Fruit fly (Drosophila melanogaster): Measurements from ENCODE around the gene CG4318.

The CG4318 gene

dm6 chrX:13128750-13129152 lies 26.0 kb downstream of the CG4318 start, which contains the start of the genes CG32638, CG15717 and MFS10 (continued):
- TF ChIP-seq Kr (GFP tag; optimal IDR thresholded peaks at IDR 0.05) (no peak), zen (tag; optimal IDR thresholded peaks at IDR 0.05) (peak; percentile 32), danr (GFP tag; IDR thresholded peaks at IDR 0.05) (no peak), zf30C (GFP tag; optimal IDR thresholded peaks at IDR 0.05) (no peak), Usf (GFP tag; optimal IDR thresholded peaks at IDR 0.05) (no peak), CG12104 (GFP tag; optimal IDR thresholded peaks at IDR 0.05) (no peak), crp (GFP tag; optimal IDR thresholded peaks at IDR 0.05) (peak in 1 of 2 experiments; percentile 76), Rfx (GFP tag; IDR thresholded peaks at IDR 0.05) (peak; percentile 40; the same call in 1 of the 2 replicates), HLHmδ (GFP tag; optimal IDR thresholded peaks at IDR 0.05) (no peak), eve (GFP tag; optimal IDR thresholded peaks at IDR 0.05) (no peak), CG12155 (GFP tag; optimal IDR thresholded peaks at IDR 0.05) (peak; percentile 13), CG33213 (GFP tag; optimal IDR thresholded peaks at IDR 0.05) (peak; percentile 60), Elba2 (GFP tag; optimal IDR thresholded peaks at IDR 0.05) (no peak), CG9215 (GFP tag; IDR thresholded peaks at IDR 0.05) (no peak), tin (GFP tag; optimal IDR thresholded peaks at IDR 0.05) (no peak), Abd-B (GFP tag; optimal IDR thresholded peaks at IDR 0.05) (peak; percentile 6), Meics (GFP tag; optimal IDR thresholded peaks at IDR 0.05) (peak; percentile 3), amos (GFP tag; IDR thresholded peaks at IDR 0.05; ENCODE audit: partially characterized antibody) (peak; percentile 52), abd-A (tag; optimal IDR thresholded peaks at IDR 0.05) (peak; percentile 70), CG4404 (GFP tag; IDR thresholded peaks at IDR 0.05) (no peak), ci (GFP tag; IDR thresholded peaks at IDR 0.05) (peak; percentile 70), Max (GFP tag; optimal IDR thresholded peaks at IDR 0.05) (no peak)

dm6 chrX:13127973-13128749 lies 26.6 kb downstream of the CG4318 start:
- TF ChIP-seq Blimp-1 (GFP tag; optimal IDR thresholded peaks at IDR 0.05), result peak; percentile 84
- TF ChIP-seq CG2120 (GFP tag; optimal IDR thresholded peaks at IDR 0.05), result no peak
- peak; percentile 67 for TF ChIP-seq chn (GFP tag; optimal IDR thresholded peaks at IDR 0.05)
- TF ChIP-seq pan (optimal IDR thresholded peaks at IDR 0.05), result no peak
- TF ChIP-seq pan (GFP tag; optimal IDR thresholded peaks at IDR 0.05 in 1 of 2, IDR thresholded peaks at IDR 0.05 in 1 of 2), result peak in 1 of 2 experiments; percentile 30
- TF ChIP-seq tx (GFP tag; optimal IDR thresholded peaks at IDR 0.05), result peak; percentile 23
- TF ChIP-seq CG12391 (tag; optimal IDR thresholded peaks at IDR 0.05), result peak; percentile 39
- peak; percentile 10 to 32 for TF ChIP-seq dpn (GFP tag; optimal IDR thresholded peaks at IDR 0.05)
- TF ChIP-seq Xbp1 (GFP tag; optimal IDR thresholded peaks at IDR 0.05), result peak; percentile 53
- peak in 1 of 2 experiments; percentile 51 for TF ChIP-seq Dfd (GFP tag; optimal IDR thresholded peaks at IDR 0.05)
- 0 out of 3 replicates have a peak, but pooled peaks have one; percentile 37 for TF ChIP-seq Optix (GFP tag; IDR thresholded peaks at IDR 0.05)
- peak; percentile 67 for TF ChIP-seq CG8290 (GFP tag; optimal IDR thresholded peaks at IDR 0.05)
- peak in 1 of 2 experiments; percentile 20 for TF ChIP-seq CG8290 (tag; optimal IDR thresholded peaks at IDR 0.05)
- no peak for TF ChIP-seq CG18011 (GFP tag; optimal IDR thresholded peaks at IDR 0.05)
- no peak for TF ChIP-seq CoRest (tag; optimal IDR thresholded peaks at IDR 0.05)
- peak; percentile 61; the same call in 1 of the 3 replicates for TF ChIP-seq zfh1 (GFP tag; IDR thresholded peaks at IDR 0.05)
- peak; percentile 23 for TF ChIP-seq CG11504 (tag; optimal IDR thresholded peaks at IDR 0.05)
- TF ChIP-seq B-H1 (GFP tag; IDR thresholded peaks at IDR 0.05), result peak; percentile 37; the same call in 1 of the 3 replicates
- no peak for TF ChIP-seq CG11093 (GFP tag; IDR thresholded peaks at IDR 0.05)
- peak; percentile 1 for TF ChIP-seq da (GFP tag; optimal IDR thresholded peaks at IDR 0.05)
- peak; percentile 74; the same call in 2 of the 3 replicates for TF ChIP-seq CG2199 (GFP tag; IDR thresholded peaks at IDR 0.05)
- peak; percentile 34 for TF ChIP-seq Hsf (GFP tag; optimal IDR thresholded peaks at IDR 0.05)
- TF ChIP-seq Sox102F (GFP tag; optimal IDR thresholded peaks at IDR 0.05), result peak; percentile 46
- TF ChIP-seq CG3163 (GFP tag; optimal IDR thresholded peaks at IDR 0.05), result peak; percentile 28
- TF ChIP-seq Med (GFP tag), result peak; percentile 76
- TF ChIP-seq ttk (GFP tag; IDR thresholded peaks at IDR 0.05), result peak; percentile 29; the same call in 1 of the 2 replicates
- peak; percentile 19; the same call in 1 of the 2 replicates for TF ChIP-seq CG14014 (GFP tag; IDR thresholded peaks at IDR 0.05)
- peak in 1 of 2 experiments; percentile 15 for TF ChIP-seq Eip74EF (GFP tag; optimal IDR thresholded peaks at IDR 0.05)
